Worm (Caenorhabditis elegans): ENCODE results near the gene H34I24.1.

H34I24.1 gene

ce11 chrIII:2869512-2869911 lies 22.7 kb downstream of the H34I24.1 start (continued):
- TF ChIP-seq dve-1 (tag; optimal IDR thresholded peaks at IDR 0.05; ENCODE audit: insufficient read depth), result peak; percentile 31
- peak; percentile 66 for TF ChIP-seq pqm-1 (tag; optimal IDR thresholded peaks at IDR 0.05)
- no peak for TF ChIP-seq zfp-3 (GFP tag; conservative IDR thresholded peaks at IDR 0.05)
- no peak for TF ChIP-seq ceh-20 (GFP tag; IDR thresholded peaks at IDR 0.05)
- no peak for TF ChIP-seq duxl-1 (tag; optimal IDR thresholded peaks at IDR 0.05; ENCODE audit: poor library complexity)
- TF ChIP-seq mxl-2 (GFP tag; conservative IDR thresholded peaks at IDR 0.05), result no peak
- no peak for TF ChIP-seq dmd-8 (GFP tag; IDR thresholded peaks at IDR 0.05)
- no peak for TF ChIP-seq nhr-48 (tag; optimal IDR thresholded peaks at IDR 0.05)

ce11 chrIII:2870228-2870627 lies 23.4 kb downstream of the H34I24.1 start:
- no peak for TF ChIP-seq lin-39 (tag; optimal IDR thresholded peaks at IDR 0.05)
- no peak for TF ChIP-seq ceh-32 (tag; optimal IDR thresholded peaks at IDR 0.05; ENCODE audit: poor library complexity)
- peak; percentile 92 for TF ChIP-seq nhr-28 (tag; optimal IDR thresholded peaks at IDR 0.05)
- no peak for TF ChIP-seq Y5F2A.4 (GFP tag; optimal IDR thresholded peaks at IDR 0.05)
- peak in 1 of 2 experiments; percentile 90 for TF ChIP-seq unc-62 (GFP tag; optimal IDR thresholded peaks at IDR 0.05 in 1 of 2)
- no peak for TF ChIP-seq unc-62 (tag; optimal IDR thresholded peaks at IDR 0.05)
- TF ChIP-seq set-16 (GFP tag; IDR thresholded peaks at IDR 0.05), result no peak
- peak; percentile 95 for TF ChIP-seq pqm-1 (tag; optimal IDR thresholded peaks at IDR 0.05)
- peak; percentile 23 for TF ChIP-seq mxl-3 (GFP tag; optimal IDR thresholded peaks at IDR 0.05)
- no peak for TF ChIP-seq hif-1 (tag; optimal IDR thresholded peaks at IDR 0.05)
- peak; percentile 93 for TF ChIP-seq dmd-6 (GFP tag; IDR thresholded peaks at IDR 0.05)
- no peak for TF ChIP-seq ama-1 (optimal IDR thresholded peaks at IDR 0.05)
- peak; percentile 99 for TF ChIP-seq php-3 (GFP tag; IDR thresholded peaks at IDR 0.05)
- TF ChIP-seq dve-1 (tag; optimal IDR thresholded peaks at IDR 0.05; ENCODE audit: insufficient read depth), result peak; percentile 91
- peak in 1 of 2 experiments; percentile 26 for TF ChIP-seq lsy-2 (tag; optimal IDR thresholded peaks at IDR 0.05)
- TF ChIP-seq nhr-25 (tag; optimal IDR thresholded peaks at IDR 0.05; ENCODE audit: borderline replicate concordance, insufficient read depth), result no peak
- peak; percentile 35 for TF ChIP-seq mep-1 (tag; optimal IDR thresholded peaks at IDR 0.05)
- TF ChIP-seq mdl-1 (tag; optimal IDR thresholded peaks at IDR 0.05), result peak in 1 of 2 experiments; percentile 10
- peak; percentile 44 for TF ChIP-seq nhr-48 (tag; optimal IDR thresholded peaks at IDR 0.05)
- TF ChIP-seq F26F4.8 (GFP tag; conservative IDR thresholded peaks at IDR 0.05), result no peak
- no peak for TF ChIP-seq ceh-62 (tag; optimal IDR thresholded peaks at IDR 0.05)
- TF ChIP-seq cey-2 (tag; optimal IDR thresholded peaks at IDR 0.05; ENCODE audit: borderline replicate concordance, insufficient read depth), result no peak
- TF ChIP-seq daf-16 (GFP tag; optimal IDR thresholded peaks at IDR 0.05), result no peak
- peak; percentile 92 for TF ChIP-seq daf-16 (tag; optimal IDR thresholded peaks at IDR 0.05)
- peak; percentile 23 for TF ChIP-seq nhr-102 (tag; optimal IDR thresholded peaks at IDR 0.05)
- TF ChIP-seq dmd-8 (GFP tag; IDR thresholded peaks at IDR 0.05), result no peak
- no peak for TF ChIP-seq snpc-4 (tag; optimal IDR thresholded peaks at IDR 0.05)
- TF ChIP-seq hlh-11 (tag; optimal IDR thresholded peaks at IDR 0.05), result peak; percentile 88
- peak; percentile 78 for TF ChIP-seq nhr-77 (tag; optimal IDR thresholded peaks at IDR 0.05)
- peak; percentile 43 for TF ChIP-seq T20F7.1 (GFP tag; optimal IDR thresholded peaks at IDR 0.05)
- no peak for TF ChIP-seq Y105C5A.15 (GFP tag; IDR thresholded peaks at IDR 0.05)
- peak; percentile 53 for TF ChIP-seq hlh-30 (tag; optimal IDR thresholded peaks at IDR 0.05; ENCODE audit: insufficient read depth)
- peak; percentile 60; the same call in 1 of the 2 replicates for TF ChIP-seq tra-1 (GFP tag; IDR thresholded peaks at IDR 0.05)
- no peak for TF ChIP-seq lim-7 (GFP tag; IDR thresholded peaks at IDR 0.05)

ce11 chrIII:2871817-2872216 lies 25.0 kb downstream of the H34I24.1 start:
- TF ChIP-seq lin-38 (GFP tag; IDR thresholded peaks at IDR 0.05) (no peak), dmd-8 (GFP tag; IDR thresholded peaks at IDR 0.05) (no peak), daf-8 (GFP tag; IDR thresholded peaks at IDR 0.05) (no peak), daf-12 (tag; optimal IDR thresholded peaks at IDR 0.05) (no peak), zip-2 (tag; optimal IDR thresholded peaks at IDR 0.05) (no peak), lin-29 (GFP tag; IDR thresholded peaks at IDR 0.05) (no peak), hlh-30 (tag; optimal IDR thresholded peaks at IDR 0.05; ENCODE audit: insufficient read depth) (peak; percentile 95), nhr-25 (tag; optimal IDR thresholded peaks at IDR 0.05; ENCODE audit: borderline replicate concordance, insufficient read depth) (peak; percentile 38), mdl-1 (tag; optimal IDR thresholded peaks at IDR 0.05) (peak; percentile 33 to 94), unc-39 (tag; optimal IDR thresholded peaks at IDR 0.05) (no peak), madf-9 (GFP tag; conservative IDR thresholded peaks at IDR 0.05) (no peak), nhr-6 (tag; optimal IDR thresholded peaks at IDR 0.05) (peak; percentile 31), mxl-3 (GFP tag; optimal IDR thresholded peaks at IDR 0.05) (peak; percentile 89), T26A8.4 (GFP tag; IDR thresholded peaks at IDR 0.05) (no peak), gei-8 (GFP tag; optimal IDR thresholded peaks at IDR 0.05) (no peak), attf-4 (tag; optimal IDR thresholded peaks at IDR 0.05) (no peak)
